Worm (Caenorhabditis elegans): ENCODE measurements around the gene hpa-1.

Gene hpa-1

DNA sequence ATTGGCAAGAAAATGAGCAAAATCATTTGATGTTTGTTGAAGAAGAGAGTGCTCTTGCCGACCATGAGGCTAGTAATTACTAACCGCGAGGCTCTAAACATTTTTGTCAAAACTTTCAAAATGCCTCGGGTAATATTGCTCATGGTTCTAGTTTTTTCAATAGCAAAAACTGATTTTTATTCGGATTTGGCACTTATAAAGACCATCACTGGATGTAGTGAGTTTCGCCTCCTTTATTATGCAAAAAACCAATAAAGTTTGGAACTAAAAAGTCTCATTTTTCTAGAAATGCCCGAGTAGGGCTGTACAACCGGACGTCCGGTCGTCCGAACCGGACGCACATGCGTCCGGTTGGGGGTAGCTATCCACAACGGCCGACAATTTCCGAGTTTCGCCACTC is at the start of gene hpa-1, which contains the start of gene irld-39:
TSS of gene hpa-1 (minus strand) at position 101 of the 400 bp plus-strand sequence.
TSS of gene irld-39 (plus strand) at position 121 of the 400 bp plus-strand sequence.
- no peak for TF ChIP-seq unc-62 (GFP tag; optimal IDR thresholded peaks at IDR 0.05)

DNA sequence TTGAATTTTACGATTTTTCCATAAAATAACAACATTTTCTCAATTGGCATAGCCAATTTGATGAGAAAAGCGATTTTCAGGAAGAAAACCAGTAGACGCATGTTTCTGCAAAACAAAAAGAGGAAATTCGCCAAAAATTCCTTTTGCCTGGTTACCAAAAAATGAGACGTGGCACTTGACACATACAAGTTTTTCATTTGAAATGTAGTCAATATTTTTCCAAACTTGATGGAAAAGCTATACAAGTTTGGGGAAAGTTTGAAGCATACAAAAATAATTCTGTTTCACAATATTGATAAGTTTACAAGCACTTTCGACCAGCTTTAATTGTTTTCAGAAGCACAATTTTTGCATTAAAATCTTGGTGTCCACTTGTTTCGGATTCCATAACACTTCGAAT is 47.7 kb upstream of the hpa-1 start, which contains the start of gene clec-191:
TSS of gene clec-191 (minus strand) at position 101 of the 400 bp plus-strand sequence.
- no peak for TF ChIP-seq unc-62 (GFP tag; optimal IDR thresholded peaks at IDR 0.05)

DNA sequence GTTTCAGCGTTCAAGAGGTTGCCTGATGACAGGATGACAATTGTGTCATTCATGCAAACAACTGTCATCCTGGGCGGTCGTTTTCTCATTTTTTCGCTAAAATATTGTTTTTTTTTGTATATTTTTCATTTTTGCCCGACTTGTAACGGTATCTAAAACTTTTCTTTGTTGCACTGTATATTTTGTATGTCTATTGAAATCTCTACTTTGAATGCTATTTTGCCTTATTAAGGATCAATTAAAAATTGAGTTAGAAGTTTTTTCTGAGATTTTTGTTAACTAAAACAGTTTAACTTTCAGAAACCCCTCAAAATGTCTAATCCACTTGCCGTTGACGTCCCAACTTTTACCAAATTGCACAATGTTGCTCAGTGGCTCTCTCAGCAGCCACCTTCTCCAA is 45.0 kb upstream of the hpa-1 start, which contains the start of gene ccch-2:
TSS of gene ccch-2 (plus strand) at position 301 of the 400 bp plus-strand sequence.
- TF ChIP-seq unc-62 (GFP tag; optimal IDR thresholded peaks at IDR 0.05), result no peak

DNA sequence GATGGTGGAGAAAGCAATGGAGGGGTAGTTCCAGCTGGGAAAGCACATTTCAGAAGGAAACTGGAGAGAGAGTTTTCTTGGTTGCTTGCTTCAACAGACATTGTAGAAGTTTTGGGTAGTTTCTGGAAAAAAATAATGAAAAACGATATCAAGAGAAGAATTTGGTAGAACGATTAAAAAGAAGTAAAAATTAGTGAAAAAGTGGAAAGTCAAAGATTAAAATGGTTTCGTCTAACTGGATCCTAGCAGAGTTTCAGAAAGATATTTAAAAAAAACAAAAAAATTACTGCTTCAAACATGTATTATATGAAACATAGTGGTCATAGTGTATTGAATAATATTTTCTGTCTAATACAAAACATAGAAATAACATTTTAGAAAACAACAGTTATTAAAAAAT is 44.4 kb upstream of the hpa-1 start, which contains the start of gene F38C2.7:
TSS of gene F38C2.7 (minus strand) at position 101 of the 400 bp plus-strand sequence.
- no peak for TF ChIP-seq unc-62 (GFP tag; optimal IDR thresholded peaks at IDR 0.05)

DNA sequence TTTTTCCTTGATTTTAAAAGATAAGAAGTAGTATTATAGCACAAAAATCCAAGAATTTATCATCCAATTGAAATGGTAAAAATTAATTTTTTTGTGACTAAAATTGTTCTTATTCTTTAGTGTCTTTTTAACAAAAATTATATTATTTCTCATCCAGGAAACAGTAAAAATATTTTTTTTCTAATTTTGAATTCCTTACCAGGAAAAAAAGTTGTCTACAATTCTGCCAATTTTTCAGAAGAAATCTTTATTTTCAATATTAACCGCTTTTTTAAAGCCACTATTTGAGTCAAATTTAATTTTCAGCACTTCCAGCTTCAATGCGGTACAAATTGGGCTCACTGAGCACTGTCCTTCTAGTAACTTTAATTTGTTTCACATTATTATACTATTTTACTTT is 38.0 kb upstream of the hpa-1 start, which contains the start of gene F38C2.4:
TSS of gene F38C2.4 (plus strand) at position 301 of the 400 bp plus-strand sequence.
- no peak for TF ChIP-seq unc-62 (GFP tag; optimal IDR thresholded peaks at IDR 0.05)

DNA sequence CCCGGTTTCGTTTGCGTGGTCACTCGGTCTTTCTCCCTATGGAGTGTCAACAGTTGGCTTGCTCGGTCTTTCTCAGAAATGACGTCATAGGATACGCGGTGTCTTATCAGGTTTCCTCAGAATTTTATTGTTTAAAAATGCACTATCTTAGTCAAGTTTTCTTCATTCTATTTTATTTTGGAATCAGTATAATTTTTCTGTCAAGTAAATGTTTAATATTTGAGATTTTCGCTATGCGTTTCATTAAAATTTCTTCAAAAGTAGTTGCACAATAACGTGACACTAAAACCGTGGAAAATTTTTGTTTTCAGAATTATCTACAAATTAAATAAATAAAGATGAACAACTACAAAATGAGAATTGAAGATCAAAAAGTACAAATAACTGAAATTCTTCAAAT is 24.4 kb upstream of the hpa-1 start, which contains the start of gene hlh-31:
TSS of gene hlh-31 (plus strand) at position 301 of the 400 bp plus-strand sequence.
- no peak for TF ChIP-seq unc-62 (GFP tag; optimal IDR thresholded peaks at IDR 0.05)

DNA sequence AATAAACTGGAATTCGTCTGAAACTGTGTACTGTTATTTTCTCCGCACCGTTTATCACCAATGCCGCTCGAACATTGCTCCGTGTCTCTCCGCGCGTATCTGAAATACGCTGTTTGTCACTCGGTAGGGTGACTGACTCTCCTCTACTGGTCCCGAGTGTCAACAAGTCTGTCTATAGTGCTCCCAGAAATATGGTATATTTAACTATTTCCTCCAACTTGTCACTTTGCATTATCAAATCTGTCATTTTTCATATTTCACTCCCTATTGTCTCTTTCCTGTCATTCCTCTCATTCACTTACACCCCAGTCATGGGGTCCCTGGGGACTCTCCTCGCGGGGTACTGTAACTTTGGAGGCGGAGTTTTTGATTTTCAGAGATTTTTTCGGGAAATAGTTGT is 21.5 kb upstream of the hpa-1 start, which contains the start of gene hlh-17:
TSS of gene hlh-17 (plus strand) at position 301 of the 400 bp plus-strand sequence.
- TF ChIP-seq unc-62 (GFP tag; optimal IDR thresholded peaks at IDR 0.05), result no peak

DNA sequence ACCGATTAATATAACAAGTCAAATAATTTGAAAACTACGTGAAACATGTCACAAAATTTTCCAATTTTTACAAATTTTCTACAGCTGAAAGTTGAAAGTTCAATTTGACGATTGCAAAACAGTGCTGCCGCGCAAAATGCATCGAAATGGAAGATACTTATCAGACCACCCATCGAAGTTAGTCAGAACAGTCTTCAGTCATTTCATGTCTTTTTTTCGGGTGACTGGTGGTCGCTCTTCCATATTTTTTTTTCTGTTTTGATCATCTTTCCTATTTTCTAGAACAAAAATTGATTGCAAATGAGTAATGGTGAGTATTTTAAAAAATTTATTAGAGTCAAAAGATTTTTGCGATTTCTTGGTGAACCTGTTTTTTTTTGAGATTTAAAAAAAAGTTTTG is 14.2 kb upstream of the hpa-1 start, which contains the start of gene F38C2.1:
TSS of gene F38C2.1 (plus strand) at position 301 of the 400 bp plus-strand sequence.
- no peak for TF ChIP-seq unc-62 (GFP tag; optimal IDR thresholded peaks at IDR 0.05)

DNA sequence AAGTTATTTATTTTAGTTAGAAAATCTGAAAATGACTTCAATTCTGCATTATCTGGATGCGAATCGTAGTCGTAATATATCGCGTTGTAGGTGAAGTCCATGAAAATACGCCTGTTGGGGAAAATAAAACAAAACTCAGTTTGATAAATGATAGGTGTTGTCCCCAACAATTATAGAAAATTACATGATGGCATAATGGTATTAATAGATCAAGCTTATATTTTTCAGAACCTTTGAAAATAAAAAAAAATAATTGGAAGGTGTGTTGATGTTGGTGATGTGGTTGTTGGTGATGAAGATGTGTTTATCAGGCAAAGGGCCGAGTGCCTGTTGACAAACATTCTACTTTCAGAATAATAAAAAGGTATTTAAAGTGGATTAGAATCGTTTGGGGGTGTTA is 5.6 kb upstream of the hpa-1 start, which contains the start of gene srw-61:
TSS of gene srw-61 (minus strand) at position 101 of the 400 bp plus-strand sequence.
- no peak for TF ChIP-seq unc-62 (GFP tag; optimal IDR thresholded peaks at IDR 0.05)

DNA sequence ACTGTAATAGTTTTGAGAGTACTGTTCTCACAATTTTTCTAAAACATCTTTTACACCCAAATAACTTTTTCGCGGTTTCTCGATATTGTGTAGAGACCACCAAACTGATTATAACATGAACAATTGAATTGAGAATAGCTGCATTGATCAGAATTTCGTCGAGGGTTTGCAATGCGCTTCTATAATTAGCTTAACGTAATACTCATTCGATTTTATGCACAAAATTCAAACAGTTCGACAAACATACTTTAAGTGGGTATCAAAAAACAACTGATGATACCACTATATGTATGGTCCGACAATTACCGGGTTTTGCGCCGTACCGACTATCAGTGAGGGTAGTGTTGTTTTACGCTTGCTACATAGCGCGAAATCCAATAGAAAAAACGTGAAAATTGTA is 3.9 kb upstream of the hpa-1 start:
- TF ChIP-seq unc-62 (GFP tag; optimal IDR thresholded peaks at IDR 0.05), result no peak

DNA sequence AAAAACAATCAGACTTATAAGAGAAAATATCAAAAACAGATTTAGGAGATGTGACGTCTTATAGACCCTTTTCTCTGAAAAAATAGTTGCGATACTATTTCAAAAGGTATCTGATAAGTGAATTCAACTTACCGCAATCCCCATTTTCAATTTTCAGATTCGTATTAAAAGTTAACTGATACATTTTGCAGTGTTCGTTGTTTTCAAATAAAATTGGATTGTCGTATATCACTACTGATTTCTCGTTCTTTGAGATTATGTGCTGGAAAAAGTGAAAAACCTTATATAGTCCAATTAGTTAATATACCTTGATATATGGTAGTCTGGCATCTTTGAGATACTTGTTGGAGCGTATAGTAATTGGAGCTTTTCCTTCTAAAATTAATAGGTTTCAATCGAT is 2.5 kb downstream of the hpa-1 start:
- no peak for TF ChIP-seq unc-62 (GFP tag; optimal IDR thresholded peaks at IDR 0.05)

DNA sequence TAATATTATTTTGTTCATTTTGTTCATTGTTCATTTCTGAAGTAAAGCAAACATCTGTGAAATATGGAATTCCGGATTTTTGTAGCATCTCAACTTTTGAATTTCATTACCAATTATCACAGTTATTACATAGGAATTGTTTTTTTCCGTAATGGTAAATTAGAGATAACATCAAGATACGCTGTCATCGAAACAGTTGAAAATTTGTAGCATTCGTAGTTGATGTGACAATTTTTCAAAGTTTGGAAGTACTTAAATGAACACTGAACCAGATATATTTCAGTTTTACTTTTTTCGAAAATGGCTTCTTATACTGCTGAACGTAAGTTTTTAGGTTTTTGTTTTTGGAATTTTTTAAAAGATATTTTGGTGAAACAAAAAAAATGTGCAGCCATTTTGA is 7.2 kb downstream of the hpa-1 start, which contains the start of gene H25K10.4:
TSS of gene H25K10.4 (plus strand) at position 301 of the 400 bp plus-strand sequence.
- no peak for TF ChIP-seq unc-62 (GFP tag; optimal IDR thresholded peaks at IDR 0.05)

DNA sequence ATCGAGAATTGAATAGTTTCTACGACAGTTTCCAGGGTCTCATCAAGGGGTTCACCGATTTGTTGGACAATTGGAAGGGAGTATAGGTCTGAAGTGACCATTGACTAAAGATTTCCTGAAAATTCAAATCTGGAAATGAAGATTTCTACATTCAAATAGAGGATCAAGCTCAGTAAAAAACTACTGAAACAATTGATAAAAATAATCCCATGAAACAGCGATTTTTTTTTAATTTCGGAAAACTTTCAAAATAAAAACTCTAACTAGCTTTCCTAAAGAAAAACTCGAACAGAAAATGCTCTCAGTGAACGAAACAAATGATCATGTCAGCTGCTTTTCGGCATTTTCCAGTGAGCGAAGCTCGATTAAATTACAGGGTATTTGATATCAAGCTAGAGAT is 11.4 kb downstream of the hpa-1 start, which contains the start of gene srv-11:
TSS of gene srv-11 (minus strand) at position 101 of the 400 bp plus-strand sequence.
- TF ChIP-seq unc-62 (GFP tag; optimal IDR thresholded peaks at IDR 0.05), result no peak

DNA sequence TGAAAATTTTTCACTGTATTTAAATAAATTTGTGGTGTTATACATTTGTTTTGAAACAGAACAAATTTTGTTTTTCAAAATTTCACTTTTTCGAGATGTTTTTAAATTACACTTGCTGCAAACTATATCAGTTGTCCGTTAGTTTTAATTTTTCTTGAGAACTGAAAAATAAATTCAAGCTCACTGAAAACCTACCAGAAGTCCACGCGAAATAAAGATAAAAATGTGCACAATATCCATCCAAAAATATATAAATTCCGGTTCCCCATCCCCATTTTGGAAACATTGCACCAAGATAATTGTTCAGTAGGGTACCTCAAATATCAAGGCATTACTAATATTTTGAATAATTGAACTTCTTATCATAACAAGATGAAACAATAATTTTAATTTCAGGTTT is 12.2 kb downstream of the hpa-1 start:
- TF ChIP-seq unc-62 (GFP tag; optimal IDR thresholded peaks at IDR 0.05), result no peak

DNA sequence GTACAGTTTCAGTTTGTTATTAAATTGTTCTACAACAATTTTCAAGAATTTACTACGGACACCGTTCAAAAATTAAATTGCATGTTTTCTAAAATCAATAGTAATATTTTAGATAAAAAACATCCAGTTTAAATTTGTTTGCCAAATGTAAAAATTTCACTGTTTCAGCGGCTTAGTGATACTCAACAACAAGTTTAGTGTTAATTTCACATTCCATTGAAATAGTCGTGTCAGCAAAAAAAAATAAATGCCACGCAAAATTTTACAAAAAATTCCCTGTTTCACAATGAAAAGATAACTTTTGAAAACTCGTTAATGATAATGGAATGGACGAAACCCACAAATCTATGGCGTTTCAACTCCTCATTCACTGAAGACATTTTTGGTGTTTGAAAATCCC is 16.8 kb downstream of the hpa-1 start:
- TF ChIP-seq unc-62 (GFP tag; optimal IDR thresholded peaks at IDR 0.05), result no peak

DNA sequence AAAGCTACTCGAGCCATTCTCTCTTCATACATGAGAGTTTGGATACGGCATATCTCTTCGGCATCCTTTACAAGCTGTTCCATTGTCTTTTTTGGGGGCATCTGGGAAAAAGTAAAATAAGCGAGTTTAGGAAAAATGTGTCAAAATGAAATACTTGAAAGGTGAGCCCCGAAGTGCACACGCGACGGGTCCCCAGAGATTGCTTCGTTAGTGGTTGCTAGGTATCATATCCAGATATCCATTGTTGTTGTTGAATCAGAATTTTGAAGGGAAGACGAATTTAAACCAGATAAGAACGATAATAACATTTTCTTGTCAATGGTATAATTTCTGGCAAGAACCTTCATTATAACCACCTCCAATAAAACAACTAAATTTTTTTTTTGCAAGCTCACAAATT is 22.0 kb downstream of the hpa-1 start, which contains the start of gene H25K10.2:
TSS of gene H25K10.2 (minus strand) at position 101 of the 400 bp plus-strand sequence.
- no peak for TF ChIP-seq unc-62 (GFP tag; optimal IDR thresholded peaks at IDR 0.05)

DNA sequence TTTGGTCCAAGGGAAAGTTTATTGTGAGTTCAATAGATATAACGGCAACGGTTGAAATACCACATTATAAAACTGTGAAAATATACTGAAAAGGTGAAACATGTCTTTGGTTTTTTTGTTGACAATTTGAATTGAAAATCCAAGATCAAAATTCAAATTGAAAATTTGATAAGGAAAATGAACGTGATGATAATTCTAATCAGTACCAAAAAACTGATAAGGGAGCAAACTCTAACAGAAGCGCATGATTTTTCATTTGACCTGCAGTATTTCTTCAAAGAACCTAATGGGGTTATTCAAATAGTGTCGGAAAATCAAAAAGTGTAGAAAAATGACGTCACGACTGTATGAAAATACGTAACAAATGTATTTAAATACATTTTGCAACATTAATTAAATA is 29.6 kb downstream of the hpa-1 start:
- no peak for TF ChIP-seq unc-62 (GFP tag; optimal IDR thresholded peaks at IDR 0.05)

All from whole organism, dauer.